Worm (Caenorhabditis elegans) whole organism, L1 larva: ENCODE measurements around the gene mma-1.

Source experiments
- alr-1 ChIP-seq: fragments of 200-800 bp; sonication (Bioruptor generic); optimal IDR thresholded peaks from 2 replicates; lab custom pipeline; 2018; ENCODE audit warnings: borderline replicate concordance, mild to moderate bottlenecking, missing genetic modification characterization, missing compliant biosample characterization
- blmp-1 ChIP-seq: fragments of 150-350 bp; optimal IDR thresholded peaks from 2 replicates; lab custom pipeline; 2014; ENCODE audit warnings: missing biosample characterization, missing genetic modification characterization
- dpl-1 ChIP-seq, 3 experiments: fragments of 150-350 bp in 2 of 3; sonication (generic microtip) in 1 of 3; optimal IDR thresholded peaks; 2 replicates each; lab custom pipeline; 2014 to 2017; ENCODE audit warnings: missing biosample characterization in 3 of 3, missing genetic modification characterization in 3 of 3, missing genetic modification reagents in 3 of 3
- elt-2 ChIP-seq: sonication (generic microtip); optimal IDR thresholded peaks from 2 replicates; lab custom pipeline; 2016; ENCODE audit warnings: missing genetic modification characterization, mild to moderate bottlenecking, inconsistent platforms, missing compliant biosample characterization, missing genetic modification reagents
- elt-3 ChIP-seq, 6 experiments: fragments of 150-350 bp in 1 of 6; sonication (generic microtip); optimal IDR thresholded peaks; 2 replicates each; lab custom pipeline; 2017 to 2018; ENCODE audit warnings: missing biosample characterization in 6 of 6, missing genetic modification characterization in 6 of 6, inconsistent platforms in 1 of 6
- fkh-8 ChIP-seq: sonication (generic microtip); optimal IDR thresholded peaks from 2 replicates; lab custom pipeline; 2016; ENCODE audit warnings: mild to moderate bottlenecking, missing genetic modification characterization, missing compliant biosample characterization
- lin-15B ChIP-seq: fragments of 150-350 bp; sonication (generic microtip); optimal IDR thresholded peaks from 3 replicates; lab custom pipeline; 2014; ENCODE audit warnings: missing biosample characterization, missing genetic modification characterization
- lsy-2 ChIP-seq, 2 experiments: fragments of 150-350 bp; optimal IDR thresholded peaks; 2 replicates each; lab custom pipeline; 2014; ENCODE audit warnings: missing biosample characterization in 2 of 2, missing genetic modification characterization in 2 of 2
- mdl-1 ChIP-seq, 2 experiments: fragments of 150-350 bp; optimal IDR thresholded peaks; 2 replicates each; lab custom pipeline; 2014 to 2017; ENCODE audit warnings: missing biosample characterization in 2 of 2, missing genetic modification characterization in 2 of 2, inconsistent platforms in 1 of 2
- nhr-47 ChIP-seq: sonication (generic microtip); optimal IDR thresholded peaks from 2 replicates; lab custom pipeline; 2016; ENCODE audit warnings: mild to moderate bottlenecking, missing genetic modification characterization, moderate library complexity, missing compliant biosample characterization
- pqm-1 ChIP-seq: sonication (generic microtip); optimal IDR thresholded peaks from 3 replicates; lab custom pipeline; 2017; ENCODE audit warnings: missing biosample characterization, missing genetic modification characterization
- unc-62 ChIP-seq: fragments of 150-350 bp; optimal IDR thresholded peaks from 2 replicates; lab custom pipeline; 2014; ENCODE audit warnings: missing biosample characterization, missing genetic modification reagents, missing genetic modification characterization
- zag-1 ChIP-seq: fragments of 150-350 bp; optimal IDR thresholded peaks from 2 replicates; lab custom pipeline; 2014; ENCODE audit warnings: missing biosample characterization, missing genetic modification characterization

ce11 chrV:12579299-12579698 is 16.8 kb downstream of the mma-1 start, which contains the start of gene E02A10.3:
- TF ChIP-seq blmp-1 (tag; lab: Kevin White, UChicago), result no peak
- no peak for TF ChIP-seq mdl-1 (tag; optimal IDR thresholded peaks at IDR 0.05; lab: Kevin White, UChicago)
- no peak for TF ChIP-seq lsy-2 (tag; optimal IDR thresholded peaks at IDR 0.05; lab: Kevin White, UChicago)
- no peak for TF ChIP-seq elt-2
- no peak for TF ChIP-seq fkh-8 (tag; lab: Kevin White, UChicago)
- no peak for TF ChIP-seq elt-3 (tag; optimal IDR thresholded peaks at IDR 0.05; lab: Kevin White, UChicago)
- no peak for TF ChIP-seq lin-15B (tag; lab: Kevin White, UChicago)
- TF ChIP-seq zag-1 (tag; lab: Kevin White, UChicago), result no peak
- no peak for TF ChIP-seq unc-62
- TF ChIP-seq pqm-1 (tag; lab: Kevin White, UChicago), result no peak
- no peak for TF ChIP-seq nhr-47 (tag; lab: Kevin White, UChicago)
- no peak for TF ChIP-seq dpl-1 (GFP tag; optimal IDR thresholded peaks at IDR 0.05; lab: Kevin White, UChicago)
- TF ChIP-seq alr-1 (tag; lab: Kevin White, UChicago), result no peak
